Fruit fly (Drosophila melanogaster) whole organism, embryonic: ENCODE results near the gene CG31418.

Experiments used
- B-H2 ChIP-seq: fragments of 200-800 bp; sonication (Bioruptor generic); optimal IDR thresholded peaks from 2 replicates; lab custom pipeline; 2018; ENCODE audit warnings: missing biosample characterization, mild to moderate bottlenecking, missing genetic modification characterization
- Bteb2 ChIP-seq: fragments of 200-800 bp; sonication (Bioruptor generic); optimal IDR thresholded peaks from 2 replicates; lab custom pipeline; 2016; ENCODE audit warnings: missing biosample characterization, missing genetic modification characterization
- CG11085 ChIP-seq: fragments of 200-800 bp; sonication (Bioruptor generic); IDR thresholded peaks from 2 replicates; pipeline ENCODE4 v1.3.6; 2022; ENCODE audit warnings: missing biosample characterization, missing genetic modification characterization
- CG11247 ChIP-seq: fragments of 200-800 bp; sonication (Bioruptor generic); IDR thresholded peaks from 2 replicates; pipeline ENCODE4 v1.3.6; 2022; ENCODE audit warnings: missing biosample characterization, missing genetic modification characterization
- CG11723 ChIP-seq: fragments of 200-800 bp; sonication (Bioruptor generic); optimal IDR thresholded peaks from 2 replicates; lab custom pipeline; 2017; ENCODE audit warnings: missing biosample characterization, mild to moderate bottlenecking, missing genetic modification characterization
- CG13287 ChIP-seq: fragments of 200-800 bp; sonication (Bioruptor generic); IDR thresholded peaks from 2 replicates; pipeline ENCODE4 v1.3.6; 2022; ENCODE audit warnings: missing biosample characterization, missing genetic modification characterization; ENCODE audit not compliant: partially characterized antibody
- CG1529 ChIP-seq: fragments of 200-800 bp; sonication (Bioruptor generic); optimal IDR thresholded peaks from 3 replicates; lab custom pipeline; 2018; ENCODE audit warnings: missing biosample characterization, missing genetic modification characterization
- CG1647 ChIP-seq: fragments of 200-800 bp; sonication (Bioruptor generic); optimal IDR thresholded peaks from 3 replicates; lab custom pipeline; 2016; ENCODE audit warnings: missing biosample characterization, missing genetic modification characterization
- CG17568 ChIP-seq: fragments of 200-800 bp; sonication (Bioruptor generic); optimal IDR thresholded peaks from 2 replicates; lab custom pipeline; 2018; ENCODE audit warnings: missing biosample characterization, mild to moderate bottlenecking, missing genetic modification characterization, moderate library complexity
- CG31224 ChIP-seq: fragments of 200-800 bp; sonication (Bioruptor generic); IDR thresholded peaks from 2 replicates; pipeline ENCODE4 v1.3.6; 2022; ENCODE audit warnings: missing biosample characterization, missing genetic modification characterization
- CG33213 ChIP-seq: fragments of 200-800 bp; sonication (Bioruptor generic); optimal IDR thresholded peaks from 3 replicates; lab custom pipeline; 2016; ENCODE audit warnings: missing biosample characterization, missing genetic modification characterization
- CG4328 ChIP-seq: fragments of 200-800 bp; sonication (Bioruptor generic); optimal IDR thresholded peaks from 3 replicates; lab custom pipeline; 2017; ENCODE audit warnings: missing biosample characterization, missing genetic modification reagents, missing genetic modification characterization
- CG5953 ChIP-seq: fragments of 200-800 bp; sonication (Bioruptor generic); IDR thresholded peaks from 2 replicates; pipeline ENCODE4 v1.3.6; 2022; ENCODE audit warnings: missing biosample characterization, missing genetic modification characterization
- CG7271 ChIP-seq: fragments of 200-800 bp; sonication (Bioruptor generic); optimal IDR thresholded peaks from 2 replicates; lab custom pipeline; 2018; ENCODE audit warnings: missing biosample characterization, mild to moderate bottlenecking, missing genetic modification characterization, moderate library complexity
- CG9437 ChIP-seq: fragments of 200-800 bp; sonication (Bioruptor generic); optimal IDR thresholded peaks from 2 replicates; lab custom pipeline; 2018; ENCODE audit warnings: missing biosample characterization, mild to moderate bottlenecking, missing genetic modification characterization
- Camta ChIP-seq: fragments of 200-800 bp; sonication (Bioruptor generic); optimal IDR thresholded peaks from 2 replicates; lab custom pipeline; 2016; ENCODE audit warnings: missing biosample characterization, missing genetic modification characterization
- Deaf1 ChIP-seq: fragments of 200-800 bp; optimal IDR thresholded peaks from 3 replicates; lab custom pipeline; 2019; ENCODE audit warnings: missing biosample characterization, mild to moderate bottlenecking, missing genetic modification characterization, moderate library complexity
- Drgx ChIP-seq: fragments of 200-800 bp; sonication (Bioruptor generic); IDR thresholded peaks from 2 replicates; pipeline ENCODE4 v1.3.6; 2022; ENCODE audit warnings: missing biosample characterization, missing genetic modification characterization
- ERR ChIP-seq: fragments of 200-800 bp; sonication (Bioruptor generic); optimal IDR thresholded peaks from 2 replicates; lab custom pipeline; 2016; ENCODE audit warnings: missing biosample characterization, missing genetic modification characterization
- Elba2 ChIP-seq: fragments of 200-800 bp; sonication (Bioruptor generic); optimal IDR thresholded peaks from 3 replicates; lab custom pipeline; 2016; ENCODE audit warnings: missing biosample characterization, missing genetic modification characterization
- Ets65A ChIP-seq: fragments of 200-800 bp; sonication (Bioruptor generic); peaks from one replicate; lab custom pipeline; 2016; ENCODE audit warnings: missing biosample characterization, missing genetic modification characterization
- MTF-1 ChIP-seq: fragments of 200-800 bp; sonication (Bioruptor generic); optimal IDR thresholded peaks from 2 replicates; lab custom pipeline; 2018; ENCODE audit warnings: missing biosample characterization, mild to moderate bottlenecking, missing genetic modification characterization, borderline replicate concordance
- Max ChIP-seq: fragments of 200-800 bp; sonication (Bioruptor generic); optimal IDR thresholded peaks from 2 replicates; lab custom pipeline; 2016; ENCODE audit warnings: missing biosample characterization, mild to moderate bottlenecking, missing genetic modification characterization
- Mrtf ChIP-seq: fragments of 200-800 bp; sonication (Bioruptor generic); IDR thresholded peaks from 3 replicates; pipeline ENCODE4 v1.3.6; 2022; ENCODE audit warnings: missing biosample characterization, missing genetic modification characterization
- NC2β ChIP-seq: fragments of 200-800 bp; sonication (Bioruptor generic); optimal IDR thresholded peaks from 2 replicates; lab custom pipeline; 2016; ENCODE audit warnings: missing biosample characterization, missing genetic modification characterization
- Oaz ChIP-seq: fragments of 200-800 bp; sonication (Bioruptor generic); IDR thresholded peaks from 2 replicates; pipeline ENCODE4 v1.3.6; 2022; ENCODE audit warnings: missing biosample characterization, missing genetic modification characterization
- Sry-β ChIP-seq: fragments of 200-800 bp; sonication (Bioruptor generic); optimal IDR thresholded peaks from 2 replicates; lab custom pipeline; 2018; ENCODE audit warnings: missing biosample characterization, mild to moderate bottlenecking, missing genetic modification characterization, moderate library complexity
- Trl ChIP-seq, 3 experiments: fragments of >200 bp in 2 of 3; fragments of 200-800 bp in 1 of 3; sonication (Bioruptor generic) in 1 of 3; optimal IDR thresholded peaks; 2 replicates in 1 of 3; 3 replicates in 2 of 3; lab custom pipeline; 2016 to 2017; ENCODE audit warnings: missing biosample characterization in 1 of 3, missing genetic modification characterization in 1 of 3
- ab ChIP-seq: fragments of 200-800 bp; sonication (Bioruptor generic); optimal IDR thresholded peaks from 2 replicates; lab custom pipeline; 2016; ENCODE audit warnings: missing biosample characterization, missing genetic modification characterization
- chif ChIP-seq, 2 experiments: fragments of 200-800 bp; sonication (Bioruptor generic); optimal IDR thresholded peaks; 3 replicates each; lab custom pipeline; 2016; ENCODE audit warnings: missing biosample characterization in 2 of 2, missing genetic modification characterization in 2 of 2
- fu2 ChIP-seq: fragments of 200-800 bp; sonication (Bioruptor generic); optimal IDR thresholded peaks from 2 replicates; lab custom pipeline; 2016; ENCODE audit warnings: missing biosample characterization, missing genetic modification characterization
- hth ChIP-seq: fragments of >200 bp; optimal IDR thresholded peaks from 2 replicates; lab custom pipeline; 2017; ENCODE audit warnings: inconsistent platforms
- lilli ChIP-seq: fragments of 200-800 bp; sonication (Bioruptor generic); optimal IDR thresholded peaks from 3 replicates; lab custom pipeline; 2016; ENCODE audit warnings: missing biosample characterization, missing genetic modification characterization
- lmd ChIP-seq: fragments of 200-800 bp; sonication (Bioruptor generic); IDR thresholded peaks from 2 replicates; pipeline ENCODE4 v1.3.6; 2022; ENCODE audit warnings: missing biosample characterization, missing genetic modification characterization
- p53 ChIP-seq: fragments of 200-800 bp; sonication (Bioruptor generic); optimal IDR thresholded peaks from 2 replicates; lab custom pipeline; 2016; ENCODE audit warnings: missing biosample characterization, missing genetic modification characterization
- pan ChIP-seq, 4 experiments: fragments of >200 bp in 3 of 4; fragments of 200-800 bp in 1 of 4; sonication (Bioruptor generic) in 1 of 4; optimal IDR thresholded peaks in 3 of 4; IDR thresholded peaks in 1 of 4; 2 replicates each; pipeline versions ENCODE4 v1.3.6 to Lab custom; 2017 to 2022; ENCODE audit warnings: missing biosample characterization in 2 of 4, missing genetic modification characterization in 2 of 4, mixed read lengths in 1 of 4
- pnt ChIP-seq: fragments of 200-800 bp; sonication (Bioruptor generic); optimal IDR thresholded peaks from 3 replicates; lab custom pipeline; 2016; ENCODE audit warnings: missing biosample characterization, missing genetic modification characterization
- scrt ChIP-seq: fragments of 200-800 bp; sonication (Bioruptor generic); optimal IDR thresholded peaks from 2 replicates; lab custom pipeline; 2018; ENCODE audit warnings: missing biosample characterization, mild to moderate bottlenecking, missing genetic modification characterization, moderate library complexity
- sens ChIP-seq: fragments of 200-800 bp; sonication (Bioruptor generic); peaks from one replicate; lab custom pipeline; 2016; ENCODE audit warnings: missing biosample characterization, missing genetic modification characterization
- slbo ChIP-seq: fragments of 200-800 bp; sonication (Bioruptor generic); IDR thresholded peaks from 2 replicates; pipeline ENCODE4 v1.3.6; 2022; ENCODE audit warnings: missing biosample characterization, missing genetic modification characterization
- stwl ChIP-seq: fragments of 200-800 bp; sonication (Bioruptor generic); optimal IDR thresholded peaks from 3 replicates; lab custom pipeline; 2018; ENCODE audit warnings: missing biosample characterization, mild to moderate bottlenecking, missing genetic modification characterization, moderate library complexity
- sug ChIP-seq: fragments of 200-800 bp; optimal IDR thresholded peaks from 2 replicates; lab custom pipeline; 2019; ENCODE audit warnings: missing biosample characterization, mild to moderate bottlenecking, missing genetic modification characterization, moderate library complexity
- tll ChIP-seq, 2 experiments: fragments of 200-800 bp in 1 of 2; fragments of >200 bp in 1 of 2; sonication (Bioruptor generic) in 1 of 2; optimal IDR thresholded peaks; 2 replicates each; lab custom pipeline; 2017 to 2019; ENCODE audit warnings: missing biosample characterization in 2 of 2, missing genetic modification characterization in 2 of 2, mild to moderate bottlenecking in 1 of 2, moderate library complexity in 1 of 2
- toy ChIP-seq: fragments of 200-800 bp; sonication (Bioruptor generic); IDR thresholded peaks from 2 replicates; pipeline ENCODE4 v1.3.6; 2022; ENCODE audit warnings: missing biosample characterization, missing genetic modification characterization
- ttk ChIP-seq: fragments of 200-800 bp; sonication (Bioruptor generic); IDR thresholded peaks from 2 replicates; pipeline ENCODE4 v2.1.2; 2022; ENCODE audit warnings: missing biosample characterization, missing genetic modification characterization
- unc-4 ChIP-seq: fragments of 200-800 bp; sonication (Bioruptor generic); IDR thresholded peaks from 2 replicates; pipeline ENCODE4 v1.3.6; 2022; ENCODE audit warnings: missing biosample characterization, missing genetic modification characterization; ENCODE audit not compliant: partially characterized antibody

The CG31418 gene

DNA sequence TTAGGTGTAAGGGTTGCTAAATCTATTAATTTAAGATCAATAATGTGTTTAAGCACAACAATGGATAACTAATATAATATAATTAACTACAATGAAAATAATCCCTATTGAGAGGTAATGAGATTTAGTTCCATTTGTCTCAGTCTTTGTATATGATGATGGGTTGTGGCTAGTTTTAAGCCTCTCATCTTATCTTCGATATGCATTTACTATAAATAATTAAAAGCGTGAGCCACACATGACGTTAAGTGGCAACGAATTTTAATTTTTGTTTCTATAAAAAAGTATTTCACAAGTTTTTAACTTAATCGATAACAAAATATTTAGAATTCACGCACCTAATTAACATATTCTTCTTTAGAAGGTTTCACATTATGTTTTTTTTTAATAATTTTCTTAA is 32.3 kb upstream of the CG31418 start:
- no peak for TF ChIP-seq Ets65A
- peak; percentile 51 for TF ChIP-seq sens (GFP tag; lab: Kevin White, UChicago)

DNA sequence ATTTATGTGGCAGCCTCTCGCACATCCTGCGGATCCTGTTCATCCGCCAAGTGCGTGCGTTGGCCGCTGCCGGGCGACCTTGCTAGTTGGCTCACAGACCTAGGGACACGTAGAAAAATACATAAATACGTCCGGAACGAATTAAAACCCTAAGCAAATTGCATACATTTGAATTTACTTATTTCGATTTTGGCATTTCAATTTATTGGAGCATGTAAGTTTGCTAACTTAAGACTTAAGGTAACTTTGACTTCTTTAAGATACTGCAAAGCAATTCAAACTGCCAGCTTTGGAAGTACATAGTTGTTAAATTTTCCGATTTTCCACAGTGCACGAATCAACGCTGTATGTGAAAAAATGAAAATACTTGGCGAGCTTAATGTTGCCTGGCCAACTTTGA is 29.6 kb upstream of the CG31418 start, which contains the start of gene CG44259:
TSS of gene CG44259 (minus strand) at position 101 of the 400 bp plus-strand sequence.
- TF ChIP-seq Bteb2 (GFP tag; lab: Kevin White, UChicago) (no peak), CG4328 (GFP tag; lab: Kevin White, UChicago) (no peak), CG33213 (GFP tag; lab: Kevin White, UChicago) (no peak), chif (GFP tag; optimal IDR thresholded peaks at IDR 0.05; lab: Kevin White, UChicago) (no peak), NC2β (GFP tag; lab: Kevin White, UChicago) (no peak), Sry-β (GFP tag; lab: Kevin White, UChicago) (no peak), lilli (no peak), CG31224 (no peak), pnt (no peak), scrt (GFP tag; lab: Kevin White, UChicago) (no peak), CG7271 (tag; lab: Kevin White, UChicago) (no peak), Camta (GFP tag; lab: Kevin White, UChicago) (no peak), CG5953 (GFP tag; lab: Robert Waterston, UW) (no peak)

DNA sequence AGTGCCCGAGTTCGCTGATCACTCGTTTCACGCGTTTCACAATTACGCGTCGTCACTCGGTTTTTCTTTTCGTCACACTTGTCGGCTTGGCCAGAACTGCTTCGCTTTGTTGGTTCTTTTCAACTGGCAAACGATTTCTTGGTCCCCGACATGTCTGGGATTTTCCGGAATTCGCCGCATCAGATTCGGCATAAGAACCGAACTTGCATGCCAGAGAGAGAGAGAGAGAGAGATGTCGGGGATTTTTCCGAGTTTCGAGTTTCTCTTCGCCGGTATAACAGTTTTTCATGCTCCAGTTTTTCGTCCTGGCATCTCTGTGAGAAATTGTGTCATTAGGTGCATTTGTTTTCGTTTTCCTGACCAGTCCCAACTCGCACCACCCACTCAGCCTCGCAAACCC is 18.6 kb upstream of the CG31418 start, which contains the start of the genes beat-IIb and CG44257:
TSS of gene beat-IIb (minus strand) at position 101 of the 400 bp plus-strand sequence.
TSS of gene CG44257 (plus strand) at position 330 of the 400 bp plus-strand sequence.
- TF ChIP-seq pan (optimal IDR thresholded peaks at IDR 0.05; lab: Kevin White, UChicago) (no peak), pan (GFP tag; optimal IDR thresholded peaks at IDR 0.05 in 1 of 2, IDR thresholded peaks at IDR 0.05 in 1 of 2) (no peak), unc-4 (no peak), CG4328 (GFP tag; lab: Kevin White, UChicago) (no peak), toy (GFP tag; lab: Robert Waterston, UW) (no peak), Deaf1 (tag; lab: Kevin White, UChicago) (peak; percentile 88), ERR (GFP tag; lab: Kevin White, UChicago) (no peak), Elba2 (GFP tag; lab: Kevin White, UChicago) (no peak), CG11723 (no peak), ab (GFP tag; lab: Kevin White, UChicago) (no peak), CG1529 (GFP tag; lab: Kevin White, UChicago) (no peak), CG17568 (no peak), sug (no peak), fu2 (GFP tag; lab: Kevin White, UChicago) (no peak), Trl (optimal IDR thresholded peaks at IDR 0.05; lab: Kevin White, UChicago) (peak in 1 of 2 experiments; percentile 46), Trl (GFP tag; optimal IDR thresholded peaks at IDR 0.05; lab: Kevin White, UChicago) (no peak)

DNA sequence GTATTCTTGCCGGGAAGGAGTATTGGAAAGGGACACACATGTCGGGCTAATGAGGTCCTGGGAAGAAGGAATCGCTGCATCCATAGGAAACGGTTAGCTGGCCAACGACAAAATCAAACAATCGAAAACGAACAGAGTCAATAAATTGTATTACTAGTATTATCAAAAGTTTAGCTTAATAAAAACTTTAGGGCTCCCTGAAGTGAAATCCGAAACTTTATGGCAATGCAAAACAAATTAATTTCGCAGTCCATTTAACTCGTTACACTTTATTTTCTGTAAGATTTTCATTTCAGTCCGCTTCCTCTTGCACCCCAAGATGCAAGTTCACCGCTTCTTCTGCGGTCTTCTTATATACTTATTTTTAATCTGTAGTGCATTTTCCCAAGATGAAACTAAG is 753 bp downstream of the CG31418 start, which contains the start of gene CG31419:
TSS of gene CG31419 (plus strand) at position 301 of the 400 bp plus-strand sequence.
- no peak for TF ChIP-seq Max (GFP tag; lab: Kevin White, UChicago)
- TF ChIP-seq lmd (GFP tag; lab: Robert Waterston, UW), result no peak
- no peak for TF ChIP-seq ttk (GFP tag; lab: Robert Waterston, UW)
- TF ChIP-seq ab (GFP tag; lab: Kevin White, UChicago), result no peak
- no peak for TF ChIP-seq CG11085 (GFP tag; lab: Robert Waterston, UW)
- no peak for TF ChIP-seq CG1647 (GFP tag; lab: Kevin White, UChicago)
- TF ChIP-seq Drgx (GFP tag; lab: Robert Waterston, UW), result no peak
- no peak for TF ChIP-seq CG11247 (GFP tag; lab: Robert Waterston, UW)
- no peak for TF ChIP-seq CG9437 (GFP tag; lab: Kevin White, UChicago)
- TF ChIP-seq Mrtf (GFP tag; lab: Robert Waterston, UW), result no peak
- TF ChIP-seq B-H2 (GFP tag; lab: Kevin White, UChicago), result no peak
- no peak for TF ChIP-seq p53 (GFP tag; lab: Kevin White, UChicago)
- TF ChIP-seq tll (GFP tag; optimal IDR thresholded peaks at IDR 0.05; lab: Kevin White, UChicago), result no peak
- no peak for TF ChIP-seq slbo
- no peak for TF ChIP-seq MTF-1 (GFP tag; lab: Kevin White, UChicago)
- TF ChIP-seq hth (lab: Kevin White, UChicago), result no peak
- TF ChIP-seq Oaz, result no peak
- TF ChIP-seq stwl (tag; lab: Kevin White, UChicago), result no peak
- TF ChIP-seq CG13287 (GFP tag; lab: Robert Waterston, UW), result no peak
